Worm (Caenorhabditis elegans) whole organism, mixed stage, embryonic: ENCODE measurements around the gene flp-21.
A peak's percentile ranks its signal among the peaks of the same experiment; 100 is the strongest.

Source experiments
- M03D4.4 ChIP-seq: sonication (generic microtip); optimal IDR thresholded peaks from 2 replicates; lab custom pipeline; 2017; ENCODE audit warnings: mild to moderate bottlenecking, missing genetic modification characterization, missing compliant biosample characterization
- bed-3 ChIP-seq: fragments of 200-800 bp; sonication (Bioruptor generic); optimal IDR thresholded peaks from 3 replicates; lab custom pipeline; 2018; ENCODE audit warnings: mild to moderate bottlenecking, missing genetic modification characterization, moderate library complexity, missing compliant biosample characterization
- blmp-1 ChIP-seq: fragments of 150-350 bp; optimal IDR thresholded peaks from 2 replicates; lab custom pipeline; 2014; ENCODE audit warnings: missing biosample characterization, missing genetic modification characterization
- ceh-43 ChIP-seq: fragments of 200-800 bp; sonication (Bioruptor generic); optimal IDR thresholded peaks from 2 replicates; lab custom pipeline; 2018; ENCODE audit warnings: mild to moderate bottlenecking, missing genetic modification characterization, moderate library complexity, missing compliant biosample characterization
- drap-1 ChIP-seq: fragments of 200-800 bp; sonication (Bioruptor generic); optimal IDR thresholded peaks from 3 replicates; lab custom pipeline; 2018; ENCODE audit warnings: mild to moderate bottlenecking, missing genetic modification characterization, missing compliant biosample characterization
- elt-1 ChIP-seq: sonication (generic microtip); optimal IDR thresholded peaks from 2 replicates; lab custom pipeline; 2017; ENCODE audit warnings: missing genetic modification characterization, mild to moderate bottlenecking, missing compliant biosample characterization, antibody characterized with exemption, moderate library complexity, borderline replicate concordance; ENCODE audit not compliant: insufficient read depth
- elt-3 ChIP-seq: fragments of 150-350 bp; optimal IDR thresholded peaks from 2 replicates; lab custom pipeline; 2014; ENCODE audit warnings: missing biosample characterization, missing genetic modification characterization
- flh-1 ChIP-seq: fragments of 200-800 bp; sonication (Bioruptor generic); optimal IDR thresholded peaks from 2 replicates; lab custom pipeline; 2018; ENCODE audit warnings: mild to moderate bottlenecking, missing genetic modification characterization, moderate library complexity, missing compliant biosample characterization
- ham-2 ChIP-seq: fragments of 200-800 bp; sonication (Bioruptor generic); optimal IDR thresholded peaks from 2 replicates; lab custom pipeline; 2018; ENCODE audit warnings: mild to moderate bottlenecking, missing genetic modification characterization, missing compliant biosample characterization
- hlh-1 ChIP-seq: fragments of 150-350 bp; optimal IDR thresholded peaks from 2 replicates; lab custom pipeline; 2014; ENCODE audit warnings: missing biosample characterization, missing genetic modification reagents, missing genetic modification characterization
- lin-13 ChIP-seq: fragments of 150-350 bp; optimal IDR thresholded peaks from 2 replicates; lab custom pipeline; 2014; ENCODE audit warnings: missing biosample characterization, missing genetic modification characterization
- mab-5 ChIP-seq: fragments of 150-350 bp; optimal IDR thresholded peaks from 2 replicates; lab custom pipeline; 2014; ENCODE audit warnings: missing biosample characterization, missing genetic modification characterization
- nhr-12 ChIP-seq: fragments of 150-350 bp; optimal IDR thresholded peaks from 2 replicates; lab custom pipeline; 2014; ENCODE audit warnings: missing biosample characterization, missing genetic modification characterization
- nhr-237 ChIP-seq: fragments of 150-350 bp; optimal IDR thresholded peaks from 2 replicates; lab custom pipeline; 2014; ENCODE audit warnings: missing biosample characterization, missing genetic modification characterization
- nhr-28 ChIP-seq: fragments of 150-350 bp; optimal IDR thresholded peaks from 2 replicates; lab custom pipeline; 2014; ENCODE audit warnings: missing biosample characterization, missing genetic modification characterization
- pha-4 ChIP-seq: fragments of 150-350 bp; optimal IDR thresholded peaks from 2 replicates; lab custom pipeline; 2018; ENCODE audit warnings: missing biosample characterization, missing genetic modification reagents, missing genetic modification characterization
- sem-2 ChIP-seq: fragments of 200-800 bp; sonication (Bioruptor generic); optimal IDR thresholded peaks from 2 replicates; lab custom pipeline; 2018; ENCODE audit warnings: mild to moderate bottlenecking, missing genetic modification characterization, missing compliant biosample characterization
- snpc-4 ChIP-seq: fragments of 150-350 bp; optimal IDR thresholded peaks from 2 replicates; lab custom pipeline; 2014; ENCODE audit warnings: missing biosample characterization, missing genetic modification characterization
- sptf-1 ChIP-seq: sonication (generic microtip); optimal IDR thresholded peaks from 2 replicates; lab custom pipeline; 2017; ENCODE audit warnings: mild to moderate bottlenecking, missing genetic modification characterization, moderate library complexity, missing compliant biosample characterization
- unc-120 ChIP-seq: sonication (generic microtip); optimal IDR thresholded peaks from 2 replicates; lab custom pipeline; 2017; ENCODE audit warnings: missing genetic modification characterization, missing compliant biosample characterization; ENCODE audit not compliant: poor library complexity, severe bottlenecking
- unc-39 ChIP-seq: fragments of 150-350 bp; optimal IDR thresholded peaks from 2 replicates; lab custom pipeline; 2014; ENCODE audit warnings: missing biosample characterization, missing genetic modification characterization
- unc-62 ChIP-seq: fragments of 150-350 bp; optimal IDR thresholded peaks from 2 replicates; lab custom pipeline; 2014; ENCODE audit warnings: missing biosample characterization, missing genetic modification reagents, missing genetic modification characterization
- zip-8 ChIP-seq: fragments of 150-350 bp; optimal IDR thresholded peaks from 2 replicates; lab custom pipeline; 2014; ENCODE audit warnings: missing biosample characterization, missing genetic modification characterization
- ztf-11 ChIP-seq: fragments of 150-350 bp; optimal IDR thresholded peaks from 2 replicates; lab custom pipeline; 2014; ENCODE audit warnings: missing biosample characterization, missing genetic modification characterization

flp-21 gene

DNA sequence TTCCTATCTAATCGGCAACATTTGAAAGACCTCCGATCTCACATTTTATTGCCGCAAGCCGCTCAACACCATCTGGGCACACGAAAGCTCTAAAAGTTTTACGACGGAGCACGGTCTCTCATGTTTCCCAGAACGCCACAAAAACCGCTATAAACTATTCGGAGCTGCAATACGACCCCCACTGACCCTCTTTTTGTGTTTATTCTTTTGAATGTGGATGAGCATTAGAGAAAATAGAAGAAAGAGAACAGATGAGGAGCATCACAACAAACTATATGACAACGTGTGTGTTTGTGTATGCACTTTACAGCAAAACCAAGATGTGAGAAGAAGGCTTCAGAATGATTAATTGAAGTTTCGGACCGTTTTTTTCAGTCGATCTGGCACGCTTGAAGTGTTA lies 31.0 kb downstream of the flp-21 start:
- peak; percentile 29 for TF ChIP-seq unc-62 (GFP tag; lab: Kevin White, UChicago)
- TF ChIP-seq hlh-1 (tag; lab: Kevin White, UChicago): peak; percentile 47
- TF ChIP-seq flh-1 (GFP tag; lab: Kevin White, UChicago): no peak
- TF ChIP-seq, all 35 proteins: peak for 2

DNA sequence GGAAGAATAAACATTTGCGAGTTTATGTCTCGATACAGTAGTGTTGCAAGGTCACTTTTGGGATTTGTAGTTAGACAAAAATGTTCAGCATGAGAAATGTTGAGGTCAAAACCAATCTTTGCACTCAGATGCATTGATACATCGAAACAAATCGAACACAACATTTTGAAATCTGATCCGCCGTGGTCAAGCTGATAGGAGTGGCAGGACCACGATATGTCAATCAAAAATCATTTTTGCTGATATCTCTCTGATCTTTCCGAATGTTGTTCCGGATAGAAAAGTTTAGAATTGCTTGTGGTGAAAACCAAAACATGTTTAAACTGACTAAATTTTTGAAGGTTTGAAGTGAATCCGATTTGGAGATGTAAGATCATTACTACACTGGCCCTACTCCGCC lies 32.7 kb downstream of the flp-21 start:
- no peak for TF ChIP-seq zip-8 (tag; lab: Kevin White, UChicago)
- no peak for TF ChIP-seq nhr-237 (tag; lab: Kevin White, UChicago)
- peak; percentile 73 for TF ChIP-seq unc-62 (GFP tag; lab: Kevin White, UChicago)
- TF ChIP-seq drap-1 (GFP tag; lab: Kevin White, UChicago): no peak
- TF ChIP-seq elt-1: no peak
- no peak for TF ChIP-seq unc-39 (tag; lab: Kevin White, UChicago)

DNA sequence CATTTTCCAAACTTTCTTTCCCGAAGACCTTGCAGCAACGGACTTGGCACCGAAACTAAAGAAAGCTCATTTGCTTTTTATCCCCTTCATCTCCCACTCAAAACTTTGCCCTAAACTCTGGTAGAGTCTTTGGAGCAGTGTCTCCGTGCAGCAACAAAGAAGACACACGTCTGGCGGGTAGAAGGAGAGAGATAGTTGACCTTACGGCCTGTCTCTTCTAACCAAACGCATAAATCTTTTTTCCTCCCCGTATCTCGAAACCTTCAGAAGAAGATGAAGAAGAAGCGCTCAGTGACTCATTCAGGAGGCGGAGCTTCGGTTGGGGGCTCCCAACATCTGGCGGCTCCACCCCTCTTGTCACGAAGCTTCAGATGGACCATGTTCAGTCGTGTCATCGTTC lies 33.2 kb downstream of the flp-21 start:
- peak; percentile 37 for TF ChIP-seq unc-62 (GFP tag; lab: Kevin White, UChicago)
- peak; percentile 68 for TF ChIP-seq hlh-1 (tag; lab: Kevin White, UChicago)
- TF ChIP-seq blmp-1: no peak

DNA sequence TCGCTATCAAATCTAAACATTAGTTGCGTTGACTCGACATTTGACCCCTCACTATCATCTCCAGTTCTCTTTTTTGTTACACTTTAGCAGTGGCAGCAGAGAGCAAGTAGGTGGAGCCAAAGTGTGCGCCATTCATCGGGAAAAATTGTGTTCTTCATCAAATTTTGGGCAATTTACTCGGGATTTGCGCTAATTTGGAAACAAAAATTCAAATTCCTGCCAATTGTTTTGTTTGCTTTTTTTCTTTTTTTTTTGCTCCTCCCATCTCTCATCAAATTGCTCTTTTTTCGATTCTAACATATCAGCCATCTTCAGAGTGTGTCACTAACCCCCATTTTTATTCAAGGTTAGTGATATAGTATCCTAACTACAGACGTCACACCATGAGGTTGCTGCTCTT lies 33.8 kb downstream of the flp-21 start, which contains the start of gene mig-6:
TSS of gene mig-6 (plus strand) at position 301 of the 400 bp plus-strand sequence.
- TF ChIP-seq bed-3 (GFP tag; lab: Kevin White, UChicago) (no peak), ztf-11 (tag; lab: Kevin White, UChicago) (no peak), zip-8 (tag; lab: Kevin White, UChicago) (no peak), pha-4 (no peak)

DNA sequence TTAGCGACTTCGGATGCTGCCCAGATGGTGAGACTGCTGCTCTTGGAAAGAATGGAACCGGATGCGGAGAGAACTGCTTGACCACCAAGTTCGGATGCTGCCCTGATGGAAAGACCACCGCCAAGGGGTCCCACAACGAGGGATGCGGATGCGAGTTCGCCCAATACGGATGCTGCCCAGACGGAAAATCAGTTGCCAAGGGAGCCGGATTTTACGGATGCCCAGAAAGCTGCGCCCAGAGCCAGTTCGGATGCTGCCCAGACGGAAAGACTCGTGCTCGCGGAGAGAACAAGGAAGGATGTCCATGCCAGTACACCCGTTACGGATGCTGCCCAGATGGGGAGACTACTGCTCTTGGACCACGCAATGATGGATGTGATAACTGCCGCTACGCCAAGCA lies 37.8 kb downstream of the flp-21 start:
- no peak for TF ChIP-seq sem-2 (GFP tag; lab: Kevin White, UChicago)
- no peak for TF ChIP-seq flh-1 (GFP tag; lab: Kevin White, UChicago)
- TF ChIP-seq elt-1: no peak
- no peak for TF ChIP-seq lin-13 (tag; lab: Kevin White, UChicago)
- TF ChIP-seq mab-5 (tag; lab: Kevin White, UChicago): no peak
- no peak for TF ChIP-seq hlh-1 (tag; lab: Kevin White, UChicago)
- TF ChIP-seq M03D4.4 (tag; lab: Kevin White, UChicago): no peak
- TF ChIP-seq unc-120 (tag; lab: Kevin White, UChicago): no peak
- TF ChIP-seq nhr-28: no peak
- TF ChIP-seq ceh-43: no peak
- TF ChIP-seq elt-3 (tag; lab: Kevin White, UChicago): no peak
- no peak for TF ChIP-seq pha-4
- no peak for TF ChIP-seq zip-8 (tag; lab: Kevin White, UChicago)
- no peak for TF ChIP-seq drap-1 (GFP tag; lab: Kevin White, UChicago)
- TF ChIP-seq, all 35 proteins: peak for 0

DNA sequence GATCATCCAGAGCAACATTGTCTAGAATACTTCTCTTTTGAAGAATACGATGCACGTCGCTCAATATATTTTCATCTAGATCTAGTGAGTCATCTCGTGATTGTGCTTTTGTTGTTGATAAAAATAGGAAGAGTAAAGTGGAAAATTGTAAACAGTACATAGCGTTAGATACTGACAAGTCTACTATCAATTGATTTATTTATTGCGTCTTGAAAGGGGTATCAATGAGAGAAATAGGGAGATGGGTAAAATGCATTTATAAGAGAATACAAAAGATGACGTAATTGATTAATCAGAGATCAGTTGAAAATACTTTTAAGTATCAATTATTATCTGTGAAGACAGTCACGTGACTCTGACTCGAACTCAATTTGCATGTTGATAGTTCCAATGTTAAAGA lies 43.7 kb downstream of the flp-21 start, which contains the start of gene txt-5:
TSS of gene txt-5 (minus strand) at position 224 of the 400 bp plus-strand sequence.
- TF ChIP-seq zip-8 (tag; lab: Kevin White, UChicago): peak; percentile 64
- TF ChIP-seq unc-120 (tag; lab: Kevin White, UChicago): no peak

DNA sequence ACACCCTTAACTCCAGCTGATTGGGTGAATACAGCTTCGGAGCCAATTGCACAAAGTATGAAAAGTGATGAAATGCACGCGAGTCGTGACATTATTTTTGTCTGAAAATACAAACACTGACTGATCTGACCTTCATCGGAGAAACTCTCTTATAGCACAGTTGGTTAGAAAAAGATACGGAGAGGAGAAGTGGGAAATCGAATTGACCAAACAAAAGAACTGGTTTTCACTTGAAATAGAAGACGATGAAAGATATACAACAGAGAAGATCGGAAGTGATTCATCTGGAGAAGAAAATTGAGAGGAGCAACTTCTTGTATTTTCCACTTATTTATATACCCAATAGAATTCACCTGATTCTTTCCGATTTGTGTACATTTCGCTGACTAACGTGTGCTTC lies 44.6 kb downstream of the flp-21 start, which contains the start of gene ttr-33:
TSS of gene ttr-33 (minus strand) at position 101 of the 400 bp plus-strand sequence.
- TF ChIP-seq nhr-12 (tag; lab: Kevin White, UChicago): no peak

DNA sequence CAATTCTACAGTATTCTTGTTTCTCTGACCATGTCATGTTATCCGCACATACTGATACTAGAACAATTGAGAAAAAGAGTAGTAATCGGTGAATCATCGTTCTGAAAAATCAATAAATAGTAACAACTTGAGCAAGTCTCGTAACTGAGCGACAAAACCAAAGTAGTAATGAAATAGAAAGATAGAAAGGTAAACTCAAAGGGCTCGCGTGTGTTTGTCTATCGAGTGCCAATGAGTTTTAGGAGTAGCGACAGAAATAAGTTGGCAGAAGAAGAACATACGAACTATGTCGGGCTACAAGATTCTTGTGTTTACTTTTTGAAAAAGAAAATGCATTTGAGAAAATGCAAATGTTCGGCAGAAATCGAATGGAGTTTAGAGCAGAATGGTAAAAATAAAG lies 46.3 kb downstream of the flp-21 start, which contains the start of gene C37C3.12:
TSS of gene C37C3.12 (minus strand) at position 101 of the 400 bp plus-strand sequence.
- TF ChIP-seq ham-2 (no peak), M03D4.4 (tag; lab: Kevin White, UChicago) (no peak), sptf-1 (tag; lab: Kevin White, UChicago) (no peak), nhr-12 (tag; lab: Kevin White, UChicago) (no peak), snpc-4 (tag; lab: Kevin White, UChicago) (no peak), hlh-1 (tag; lab: Kevin White, UChicago) (no peak)
